Fruit fly (Drosophila melanogaster) whole organism, adult: Measurements from ENCODE around the gene CG12105.

Experiments used
- CG11617 ChIP-seq: fragments of 200-800 bp; sonication (Bioruptor generic); optimal IDR thresholded peaks from 2 replicates; lab custom pipeline; 2017; ENCODE audit warnings: mild to moderate bottlenecking, missing biosample characterization, missing genetic modification reagents, missing genetic modification characterization
- CG1620 ChIP-seq: fragments of 200-800 bp; sonication (Bioruptor generic); optimal IDR thresholded peaks from 2 replicates; lab custom pipeline; 2016; ENCODE audit warnings: missing biosample characterization, missing genetic modification characterization
- CG7045 ChIP-seq: fragments of 200-800 bp; sonication (Bioruptor generic); optimal IDR thresholded peaks from 2 replicates; lab custom pipeline; 2017; ENCODE audit warnings: missing biosample characterization, mild to moderate bottlenecking, missing genetic modification characterization
- CG7101 ChIP-seq: fragments of 200-800 bp; sonication (Bioruptor generic); optimal IDR thresholded peaks from 2 replicates; lab custom pipeline; 2018; ENCODE audit warnings: missing biosample characterization, mild to moderate bottlenecking, missing genetic modification characterization, moderate library complexity
- Clk ChIP-seq: fragments of 200-800 bp; sonication (Bioruptor generic); optimal IDR thresholded peaks from 2 replicates; lab custom pipeline; 2017; ENCODE audit warnings: missing biosample characterization, missing genetic modification characterization
- Mnt ChIP-seq: fragments of 200-800 bp; sonication (Bioruptor generic); optimal IDR thresholded peaks from 2 replicates; lab custom pipeline; 2016; ENCODE audit warnings: missing biosample characterization, mild to moderate bottlenecking, missing genetic modification characterization
- bab1 ChIP-seq: fragments of 200-800 bp; sonication (Bioruptor generic); optimal IDR thresholded peaks from 3 replicates; lab custom pipeline; 2019; ENCODE audit warnings: missing biosample characterization, mild to moderate bottlenecking, missing genetic modification characterization, moderate library complexity
- cic ChIP-seq: fragments of 200-800 bp; sonication (Bioruptor generic); optimal IDR thresholded peaks from 2 replicates; lab custom pipeline; 2017; ENCODE audit warnings: missing biosample characterization, mild to moderate bottlenecking, missing genetic modification characterization, moderate library complexity
- cnc ChIP-seq, 2 experiments: fragments of >200 bp; optimal IDR thresholded peaks; 2 replicates each; lab custom pipeline; 2017
- kay ChIP-seq: fragments of 200-800 bp; sonication (Bioruptor generic); peaks from one replicate; lab custom pipeline; 2016; ENCODE audit warnings: missing biosample characterization, missing genetic modification characterization, borderline replicate concordance
- ovo ChIP-seq: fragments of 200-800 bp; sonication (Bioruptor generic); optimal IDR thresholded peaks from 2 replicates; lab custom pipeline; 2016; ENCODE audit warnings: missing biosample characterization, missing genetic modification characterization
- pad ChIP-seq: fragments of 200-800 bp; sonication (Bioruptor generic); optimal IDR thresholded peaks from 3 replicates; lab custom pipeline; 2017; ENCODE audit warnings: missing biosample characterization, missing genetic modification characterization, mild to moderate bottlenecking, moderate library complexity, missing genetic modification reagents
- tj ChIP-seq: fragments of 200-800 bp; sonication (Bioruptor generic); optimal IDR thresholded peaks from 3 replicates; lab custom pipeline; 2017; ENCODE audit warnings: missing biosample characterization, mild to moderate bottlenecking, missing genetic modification characterization, moderate library complexity
- toe ChIP-seq: fragments of 200-800 bp; sonication (Bioruptor generic); optimal IDR thresholded peaks from 2 replicates; lab custom pipeline; 2016; ENCODE audit warnings: missing biosample characterization, missing genetic modification characterization

dm6 chr3L:1602064-1602832, 13.4 kb downstream of the CG12105 start, which contains the start of gene CG12104:
- TF ChIP-seq cnc (optimal IDR thresholded peaks at IDR 0.05; lab: Kevin White, UChicago) (no peak), tj (GFP tag; lab: Kevin White, UChicago) (peak; percentile 80), Mnt (peak; percentile 45), pad (GFP tag; lab: Kevin White, UChicago) (peak; percentile 19), cic (GFP tag; lab: Kevin White, UChicago) (peak; percentile 86), kay (GFP tag; lab: Kevin White, UChicago) (no peak), CG7101 (peak; percentile 10), bab1 (GFP tag; lab: Kevin White, UChicago) (peak; percentile 51), Clk (GFP tag; lab: Kevin White, UChicago) (no peak), toe (GFP tag; lab: Kevin White, UChicago) (no peak), CG11617 (GFP tag; lab: Kevin White, UChicago) (no peak), CG1620 (GFP tag; lab: Kevin White, UChicago) (no peak), ovo (GFP tag; lab: Kevin White, UChicago) (peak; percentile 22), CG7045 (GFP tag; lab: Kevin White, UChicago) (no peak)
